Worm (Caenorhabditis elegans) whole organism, midembryonic: Measurements from ENCODE around the gene C31G12.1.

Experiments used
- T22C8.4 ChIP-seq: fragments of 200-800 bp; sonication (Bioruptor generic); IDR thresholded peaks from 2 replicates; pipeline ENCODE4 v1.3.6; 2022; ENCODE audit warnings: missing genetic modification characterization, missing compliant biosample characterization
- cog-1 ChIP-seq: sonication (generic microtip); optimal IDR thresholded peaks from 2 replicates; lab custom pipeline; 2016; ENCODE audit warnings: missing genetic modification characterization, missing compliant biosample characterization
- flt-1 ChIP-seq: fragments of 200-800 bp; sonication (Bioruptor generic); IDR thresholded peaks from 2 replicates; pipeline ENCODE4 v1.3.6; 2022; ENCODE audit warnings: missing genetic modification characterization, missing compliant biosample characterization
- klf-2 ChIP-seq: fragments of 200-800 bp; sonication (Bioruptor generic); conservative IDR thresholded peaks from 2 replicates; pipeline ENCODE4 v1.3.6; 2022; ENCODE audit warnings: missing genetic modification reagents, missing genetic modification characterization, missing compliant biosample characterization
- med-1 ChIP-seq: sonication (generic microtip); optimal IDR thresholded peaks from 2 replicates; lab custom pipeline; 2017; ENCODE audit warnings: missing genetic modification characterization, mild to moderate bottlenecking, missing compliant biosample characterization, antibody characterized with exemption, missing genetic modification reagents; ENCODE audit not compliant: insufficient read depth
- ref-1 ChIP-seq: fragments of 200-800 bp; sonication (Bioruptor generic); conservative IDR thresholded peaks from 2 replicates; pipeline ENCODE4 v1.3.6; 2022; ENCODE audit warnings: missing genetic modification reagents, missing genetic modification characterization, missing compliant biosample characterization
- tab-1 ChIP-seq: fragments of 200-800 bp; sonication (Bioruptor generic); IDR thresholded peaks from 2 replicates; pipeline ENCODE4 v1.3.6; 2022; ENCODE audit warnings: missing genetic modification characterization, missing compliant biosample characterization
- ztf-23 ChIP-seq: fragments of 200-800 bp; sonication (Bioruptor generic); IDR thresholded peaks from 2 replicates; pipeline ENCODE4 v1.3.6; 2022; ENCODE audit warnings: missing genetic modification reagents, missing genetic modification characterization, missing compliant biosample characterization
- ztf-29 ChIP-seq: fragments of 200-800 bp; sonication (Bioruptor generic); IDR thresholded peaks from 2 replicates; pipeline ENCODE4 v1.3.6; 2022; ENCODE audit warnings: missing genetic modification reagents, missing genetic modification characterization, missing compliant biosample characterization

ce11 chrV:18131049-18131448 lies 48.7 kb upstream of the C31G12.1 start, which contains the start of gene Y37H2A.12:
- TF ChIP-seq tab-1 (GFP tag; lab: Robert Waterston, UW) (no peak), cog-1 (tag; lab: Kevin White, UChicago) (no peak), ztf-23 (GFP tag; lab: Robert Waterston, UW) (no peak), ref-1 (GFP tag; lab: Robert Waterston, UW) (no peak), flt-1 (GFP tag; lab: Robert Waterston, UW) (no peak), klf-2 (no peak), T22C8.4 (GFP tag; lab: Robert Waterston, UW) (no peak), med-1 (GFP tag; lab: Kevin White, UChicago) (no peak), ztf-29 (GFP tag; lab: Robert Waterston, UW) (no peak)
